Fruit fly (Drosophila melanogaster) whole organism, embryonic: ENCODE data around the gene Ns4.
A peak's percentile ranks its signal among the peaks of the same experiment; 100 is the strongest.

Experiments
- Adf1 ChIP-seq: fragments of 200-800 bp; sonication (Bioruptor generic); IDR thresholded peaks from 2 replicates; pipeline ENCODE4 v1.3.6; 2022; ENCODE audit warnings: missing biosample characterization, missing genetic modification characterization
- Atf-2 ChIP-seq: fragments of 200-800 bp; sonication (Bioruptor generic); optimal IDR thresholded peaks from 2 replicates; lab custom pipeline; 2016; ENCODE audit warnings: missing biosample characterization, missing genetic modification characterization
- Atf6 ChIP-seq: fragments of 200-800 bp; sonication (Bioruptor generic); IDR thresholded peaks from 2 replicates; pipeline ENCODE4 v1.3.6; 2022; ENCODE audit warnings: missing biosample characterization, missing genetic modification characterization
- B-H1 ChIP-seq: fragments of 200-800 bp; sonication (Bioruptor generic); IDR thresholded peaks from 3 replicates; pipeline ENCODE4 v1.3.6; 2022; ENCODE audit warnings: missing biosample characterization, missing genetic modification characterization
- B-H2 ChIP-seq: fragments of 200-800 bp; sonication (Bioruptor generic); optimal IDR thresholded peaks from 2 replicates; lab custom pipeline; 2018; ENCODE audit warnings: missing biosample characterization, mild to moderate bottlenecking, missing genetic modification characterization
- BtbVII ChIP-seq: fragments of 200-800 bp; sonication (Bioruptor generic); optimal IDR thresholded peaks from 3 replicates; lab custom pipeline; 2017; ENCODE audit warnings: missing biosample characterization, mild to moderate bottlenecking, missing genetic modification characterization
- CG10267 ChIP-seq: fragments of 200-800 bp; sonication (Bioruptor generic); optimal IDR thresholded peaks from 2 replicates; lab custom pipeline; 2018; ENCODE audit warnings: missing biosample characterization, mild to moderate bottlenecking, missing genetic modification characterization, moderate library complexity
- CG11456 ChIP-seq: fragments of 200-800 bp; sonication (Bioruptor generic); IDR thresholded peaks from 3 replicates; pipeline ENCODE4 v1.3.6; 2022; ENCODE audit warnings: missing biosample characterization, missing genetic modification characterization
- CG11695 ChIP-seq: fragments of 200-800 bp; sonication (Bioruptor generic); IDR thresholded peaks from 3 replicates; pipeline ENCODE4 v1.3.6; 2022; ENCODE audit warnings: missing biosample characterization, missing genetic modification characterization
- CG11696 ChIP-seq: fragments of 200-800 bp; sonication (Bioruptor generic); IDR thresholded peaks from 2 replicates; pipeline ENCODE4 v1.3.6; 2022; ENCODE audit warnings: missing biosample characterization, missing genetic modification characterization
- CG12155 ChIP-seq: fragments of 200-800 bp; sonication (Bioruptor generic); optimal IDR thresholded peaks from 3 replicates; lab custom pipeline; 2016; ENCODE audit warnings: missing biosample characterization, missing genetic modification characterization
- CG15073 ChIP-seq: fragments of 200-800 bp; sonication (Bioruptor generic); optimal IDR thresholded peaks from 2 replicates; lab custom pipeline; 2016; ENCODE audit warnings: missing biosample characterization, missing genetic modification characterization
- CG1602 ChIP-seq: fragments of 200-800 bp; sonication (Bioruptor generic); optimal IDR thresholded peaks from 3 replicates; lab custom pipeline; 2016; ENCODE audit warnings: missing biosample characterization, missing genetic modification characterization
- CG16863 ChIP-seq: fragments of 200-800 bp; sonication (Bioruptor generic); optimal IDR thresholded peaks from 3 replicates; lab custom pipeline; 2016; ENCODE audit warnings: missing biosample characterization, missing genetic modification characterization
- CG17328 ChIP-seq: fragments of 200-800 bp; sonication (Bioruptor generic); IDR thresholded peaks from 2 replicates; pipeline ENCODE4 v1.3.6; 2022; ENCODE audit warnings: missing biosample characterization, missing genetic modification characterization
- CG17829 ChIP-seq: fragments of 200-800 bp; optimal IDR thresholded peaks from 2 replicates; lab custom pipeline; 2019; ENCODE audit warnings: missing biosample characterization, mild to moderate bottlenecking, missing genetic modification characterization, moderate library complexity
- CG18599 ChIP-seq: fragments of 200-800 bp; sonication (Bioruptor generic); optimal IDR thresholded peaks from 3 replicates; lab custom pipeline; 2017; ENCODE audit warnings: missing biosample characterization, missing genetic modification characterization, mild to moderate bottlenecking, moderate library complexity, missing genetic modification reagents
- CG4730 ChIP-seq: fragments of 200-800 bp; sonication (Bioruptor generic); IDR thresholded peaks from 2 replicates; pipeline ENCODE4 v1.3.6; 2022; ENCODE audit warnings: missing biosample characterization, missing genetic modification characterization
- CG4854 ChIP-seq: fragments of 200-800 bp; sonication (Bioruptor generic); optimal IDR thresholded peaks from 2 replicates; lab custom pipeline; 2016; ENCODE audit warnings: missing biosample characterization, missing genetic modification characterization, inconsistent platforms
- CG6254 ChIP-seq: fragments of 200-800 bp; sonication (Bioruptor generic); optimal IDR thresholded peaks from 3 replicates; lab custom pipeline; 2017; ENCODE audit warnings: mild to moderate bottlenecking, missing biosample characterization, missing genetic modification reagents, missing genetic modification characterization
- CG6791 ChIP-seq: fragments of 200-800 bp; sonication (Bioruptor generic); IDR thresholded peaks from 3 replicates; pipeline ENCODE4 v1.3.6; 2022; ENCODE audit warnings: missing biosample characterization, missing genetic modification characterization; ENCODE audit not compliant: partially characterized antibody
- CG6813 ChIP-seq: fragments of 200-800 bp; sonication (Bioruptor generic); optimal IDR thresholded peaks from 2 replicates; lab custom pipeline; 2017; ENCODE audit warnings: missing biosample characterization, missing genetic modification characterization, mild to moderate bottlenecking, moderate library complexity, missing genetic modification reagents
- CG6854 ChIP-seq: fragments of 200-800 bp; sonication (Bioruptor generic); optimal IDR thresholded peaks from 3 replicates; lab custom pipeline; 2017; ENCODE audit warnings: missing biosample characterization, mild to moderate bottlenecking, missing genetic modification characterization
- CG7271 ChIP-seq: fragments of 200-800 bp; sonication (Bioruptor generic); optimal IDR thresholded peaks from 2 replicates; lab custom pipeline; 2018; ENCODE audit warnings: missing biosample characterization, mild to moderate bottlenecking, missing genetic modification characterization, moderate library complexity
- CG7372 ChIP-seq: fragments of 200-800 bp; sonication (Bioruptor generic); IDR thresholded peaks from 2 replicates; pipeline ENCODE4 v1.3.6; 2022; ENCODE audit warnings: missing biosample characterization, missing genetic modification characterization
- CG9727 ChIP-seq: fragments of 200-800 bp; sonication (Bioruptor generic); optimal IDR thresholded peaks from 3 replicates; lab custom pipeline; 2017; ENCODE audit warnings: missing biosample characterization, mild to moderate bottlenecking, missing genetic modification characterization
- Chrac-16 ChIP-seq: fragments of 200-800 bp; sonication (Bioruptor generic); optimal IDR thresholded peaks from 3 replicates; lab custom pipeline; 2016; ENCODE audit warnings: missing biosample characterization, missing genetic modification characterization
- Doc2 ChIP-seq: fragments of 200-800 bp; sonication (Bioruptor generic); IDR thresholded peaks from 2 replicates; pipeline ENCODE4 v1.3.6; 2022; ENCODE audit warnings: missing biosample characterization, missing genetic modification characterization
- Drgx ChIP-seq: fragments of 200-800 bp; sonication (Bioruptor generic); IDR thresholded peaks from 2 replicates; pipeline ENCODE4 v1.3.6; 2022; ENCODE audit warnings: missing biosample characterization, missing genetic modification characterization
- Ets65A ChIP-seq: fragments of 200-800 bp; sonication (Bioruptor generic); peaks from one replicate; lab custom pipeline; 2016; ENCODE audit warnings: missing biosample characterization, missing genetic modification characterization
- Gsc ChIP-seq: fragments of 200-800 bp; sonication (Bioruptor generic); IDR thresholded peaks from 2 replicates; pipeline ENCODE4 v1.3.6; 2022; ENCODE audit warnings: missing biosample characterization, missing genetic modification characterization
- Hsf ChIP-seq: fragments of 200-800 bp; sonication (Bioruptor generic); optimal IDR thresholded peaks from 3 replicates; lab custom pipeline; 2016; ENCODE audit warnings: missing biosample characterization, missing genetic modification characterization
- Med ChIP-seq: fragments of 200-800 bp; sonication (Bioruptor generic); peaks from one replicate; lab custom pipeline; 2016; ENCODE audit warnings: missing biosample characterization, missing genetic modification characterization, mild to moderate bottlenecking, inconsistent platforms, moderate library complexity
- Oli ChIP-seq: fragments of 200-800 bp; sonication (Bioruptor generic); optimal IDR thresholded peaks from 2 replicates; lab custom pipeline; 2018; ENCODE audit warnings: missing biosample characterization, mild to moderate bottlenecking, missing genetic modification characterization, moderate library complexity
- PHDP ChIP-seq: fragments of 200-800 bp; sonication (Bioruptor generic); optimal IDR thresholded peaks from 3 replicates; lab custom pipeline; 2018; ENCODE audit warnings: missing biosample characterization, mild to moderate bottlenecking, missing genetic modification characterization, moderate library complexity
- Sox100B ChIP-seq: fragments of 200-800 bp; sonication (Bioruptor generic); optimal IDR thresholded peaks from 3 replicates; lab custom pipeline; 2018; ENCODE audit warnings: missing biosample characterization, mild to moderate bottlenecking, missing genetic modification characterization
- Xbp1 ChIP-seq: fragments of 200-800 bp; sonication (Bioruptor generic); optimal IDR thresholded peaks from 3 replicates; lab custom pipeline; 2016; ENCODE audit warnings: missing biosample characterization, mild to moderate bottlenecking, missing genetic modification characterization
- az2 ChIP-seq: fragments of 200-800 bp; sonication (Bioruptor generic); optimal IDR thresholded peaks from 3 replicates; lab custom pipeline; 2016; ENCODE audit warnings: missing biosample characterization, missing genetic modification characterization
- chinmo ChIP-seq: fragments of 200-800 bp; sonication (Bioruptor generic); IDR thresholded peaks from 4 replicates; pipeline ENCODE4 v1.3.6; 2022; ENCODE audit warnings: missing biosample characterization, missing genetic modification characterization; ENCODE audit not compliant: partially characterized antibody
- gsb-n ChIP-seq: fragments of 200-800 bp; sonication (Bioruptor generic); optimal IDR thresholded peaks from 3 replicates; lab custom pipeline; 2018; ENCODE audit warnings: missing biosample characterization, mild to moderate bottlenecking, missing genetic modification characterization
- jigr1 ChIP-seq: fragments of 200-800 bp; sonication (Bioruptor generic); IDR thresholded peaks from 3 replicates; pipeline ENCODE4 v1.3.6; 2022; ENCODE audit warnings: missing biosample characterization, missing genetic modification characterization
- odd ChIP-seq: fragments of 200-800 bp; sonication (Bioruptor generic); optimal IDR thresholded peaks from 2 replicates; lab custom pipeline; 2017; ENCODE audit warnings: missing biosample characterization, mild to moderate bottlenecking, missing genetic modification characterization
- onecut ChIP-seq: fragments of 200-800 bp; sonication (Bioruptor generic); IDR thresholded peaks from 2 replicates; pipeline ENCODE4 v1.3.6; 2022; ENCODE audit warnings: missing biosample characterization, missing genetic modification characterization
- pan ChIP-seq, 4 experiments: fragments of >200 bp in 3 of 4; fragments of 200-800 bp in 1 of 4; sonication (Bioruptor generic) in 1 of 4; optimal IDR thresholded peaks in 3 of 4; IDR thresholded peaks in 1 of 4; 2 replicates each; pipeline versions ENCODE4 v1.3.6 to Lab custom; 2017 to 2022; ENCODE audit warnings: missing biosample characterization in 2 of 4, missing genetic modification characterization in 2 of 4, mixed read lengths in 1 of 4
- schlank ChIP-seq: fragments of 200-800 bp; sonication (Bioruptor generic); optimal IDR thresholded peaks from 2 replicates; lab custom pipeline; 2018; ENCODE audit warnings: missing biosample characterization, mild to moderate bottlenecking, missing genetic modification characterization
- slbo ChIP-seq: fragments of 200-800 bp; sonication (Bioruptor generic); IDR thresholded peaks from 2 replicates; pipeline ENCODE4 v1.3.6; 2022; ENCODE audit warnings: missing biosample characterization, missing genetic modification characterization
- tap ChIP-seq: fragments of 200-800 bp; optimal IDR thresholded peaks from 3 replicates; lab custom pipeline; 2019; ENCODE audit warnings: missing biosample characterization, mild to moderate bottlenecking, missing genetic modification characterization, moderate library complexity
- tgo ChIP-seq: fragments of 200-800 bp; sonication (Bioruptor generic); IDR thresholded peaks from 3 replicates; pipeline ENCODE4 v1.3.6; 2022; ENCODE audit warnings: missing biosample characterization, missing genetic modification characterization
- tio ChIP-seq: fragments of 200-800 bp; sonication (Bioruptor generic); optimal IDR thresholded peaks from 2 replicates; lab custom pipeline; 2017; ENCODE audit warnings: missing biosample characterization, missing genetic modification characterization, inconsistent platforms
- vvl ChIP-seq: fragments of 200-800 bp; sonication (Bioruptor generic); IDR thresholded peaks from 2 replicates; pipeline ENCODE4 v1.3.6; 2022; ENCODE audit warnings: missing biosample characterization, missing genetic modification characterization

Gene Ns4

dm6 chr2L:20761951-20762538, 9.8 kb downstream of the Ns4 start (continued):
- peak; percentile 49 for TF ChIP-seq tap
- TF ChIP-seq tgo (GFP tag; lab: Robert Waterston, UW), result peak; percentile 45; the same call in 2 of the 3 replicates
- TF ChIP-seq Sox100B (GFP tag; lab: Kevin White, UChicago), result peak; percentile 40
- TF ChIP-seq CG7271 (tag; lab: Kevin White, UChicago), result peak; percentile 50
- TF ChIP-seq az2 (GFP tag; lab: Kevin White, UChicago), result peak; percentile 41
- peak; percentile 3 for TF ChIP-seq BtbVII (GFP tag; lab: Kevin White, UChicago)
- TF ChIP-seq Ets65A (GFP tag; lab: Kevin White, UChicago), result peak; percentile 89
- 0 out of 2 replicates have a peak, but pooled peaks have one; percentile 30 for TF ChIP-seq CG7372
- no peak for TF ChIP-seq CG6854 (GFP tag; lab: Kevin White, UChicago)
- TF ChIP-seq CG11456 (GFP tag; lab: Robert Waterston, UW), result no peak
- peak; percentile 81 for TF ChIP-seq Drgx (GFP tag; lab: Robert Waterston, UW)
- peak; percentile 26; the same call in 1 of the 2 replicates for TF ChIP-seq CG11696
- no peak for TF ChIP-seq CG15073 (GFP tag; lab: Kevin White, UChicago)
- no peak for TF ChIP-seq Atf-2 (GFP tag; lab: Kevin White, UChicago)
- peak; percentile 50; the same call in 2 of the 3 replicates for TF ChIP-seq CG11695 (GFP tag; lab: Robert Waterston, UW)
- TF ChIP-seq Atf6, result 0 out of 2 replicates have a peak, but pooled peaks have one; percentile 33
- TF ChIP-seq Xbp1 (GFP tag; lab: Kevin White, UChicago), result peak; percentile 40
- TF ChIP-seq gsb-n (tag; lab: Kevin White, UChicago), result peak; percentile 8
- TF ChIP-seq Doc2, result no peak
- peak; percentile 53 for TF ChIP-seq slbo (GFP tag; lab: Robert Waterston, UW)
- TF ChIP-seq chinmo (GFP tag; lab: Robert Waterston, UW), result no peak
- no peak for TF ChIP-seq CG4730
- peak; percentile 16 for TF ChIP-seq Med (GFP tag; lab: Kevin White, UChicago)
- TF ChIP-seq tio (GFP tag; lab: Kevin White, UChicago), result peak; percentile 28
- TF ChIP-seq schlank (tag; lab: Kevin White, UChicago), result no peak
- TF ChIP-seq Oli (tag; lab: Kevin White, UChicago), result peak; percentile 50
- peak; percentile 36 for TF ChIP-seq CG10267
- peak; percentile 35 for TF ChIP-seq CG1602 (GFP tag; lab: Kevin White, UChicago)
- peak; percentile 46 for TF ChIP-seq PHDP (tag; lab: Kevin White, UChicago)
- peak; percentile 64 for TF ChIP-seq CG9727 (GFP tag; lab: Kevin White, UChicago)
- TF ChIP-seq Hsf (GFP tag; lab: Kevin White, UChicago), result no peak
- TF ChIP-seq CG17328 (GFP tag; lab: Robert Waterston, UW), result peak; percentile 45; the same call in 1 of the 2 replicates
- TF ChIP-seq CG18599 (GFP tag; lab: Kevin White, UChicago), result peak; percentile 43
- TF ChIP-seq odd (GFP tag; lab: Kevin White, UChicago), result peak; percentile 2
- TF ChIP-seq B-H2 (GFP tag; lab: Kevin White, UChicago), result no peak
- no peak for TF ChIP-seq Gsc (GFP tag; lab: Robert Waterston, UW)
- peak; percentile 1 for TF ChIP-seq CG6813 (GFP tag; lab: Kevin White, UChicago)
- TF ChIP-seq jigr1 (GFP tag; lab: Robert Waterston, UW), result no peak
- peak; percentile 40 for TF ChIP-seq CG17829 (tag; lab: Kevin White, UChicago)
- TF ChIP-seq CG16863 (GFP tag; lab: Kevin White, UChicago), result no peak
- 0 out of 2 replicates have a peak, but pooled peaks have one; percentile 25 for TF ChIP-seq Adf1 (GFP tag; lab: Robert Waterston, UW)
- no peak for TF ChIP-seq pan (optimal IDR thresholded peaks at IDR 0.05; lab: Kevin White, UChicago)
- peak in 1 of 2 experiments; percentile 48 for TF ChIP-seq pan (GFP tag; optimal IDR thresholded peaks at IDR 0.05 in 1 of 2, IDR thresholded peaks at IDR 0.05 in 1 of 2)
- TF ChIP-seq CG4854, result peak; percentile 3
- TF ChIP-seq vvl, result peak; percentile 78
- TF ChIP-seq onecut (GFP tag; lab: Robert Waterston, UW), result no peak
- TF ChIP-seq CG6791 (GFP tag; lab: Robert Waterston, UW), result no peak
- TF ChIP-seq CG6254 (GFP tag; lab: Kevin White, UChicago), result peak; percentile 15
- TF ChIP-seq CG12155 (GFP tag; lab: Kevin White, UChicago), result peak; percentile 9
- peak; percentile 35 for TF ChIP-seq Chrac-16 (GFP tag; lab: Kevin White, UChicago)
- no peak for TF ChIP-seq B-H1 (GFP tag; lab: Robert Waterston, UW)
